Fruit fly (Drosophila melanogaster): Measurements from ENCODE around the gene EloB.

DNA sequence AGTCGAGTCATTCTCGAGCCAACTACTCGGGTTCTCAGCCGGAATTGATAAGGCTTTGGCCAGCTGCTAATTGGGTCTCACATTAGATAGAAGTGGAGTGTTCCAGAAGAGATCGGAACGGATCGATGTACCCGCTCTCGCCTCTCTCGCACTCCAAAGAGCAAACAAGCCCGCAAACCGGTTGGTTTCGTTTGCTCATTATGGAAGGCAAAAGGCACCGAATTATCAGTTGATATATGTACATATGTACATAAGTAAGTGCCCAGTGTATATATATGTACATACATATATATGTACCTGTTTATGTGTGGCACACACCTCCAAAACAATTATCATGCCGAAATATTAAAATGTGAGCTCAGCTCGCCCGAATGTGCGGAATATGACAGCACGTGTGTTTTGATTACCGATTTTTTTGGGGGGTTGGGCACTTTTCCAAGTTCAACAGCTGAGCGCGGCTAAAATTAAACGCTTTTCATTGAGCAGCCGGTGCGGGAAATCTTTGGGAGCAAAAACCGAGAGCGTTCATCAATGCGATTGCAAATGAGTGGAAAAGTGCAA, 23.9 kb downstream of the EloB start:
- TF ChIP-seq CG8478 (optimal IDR thresholded peaks at IDR 0.05) (no peak), CTCF (optimal IDR thresholded peaks at IDR 0.05) (no peak)
